Fruit fly (Drosophila melanogaster) whole organism: ENCODE measurements around the gene CG43181.

ENCODE experiments used
- Dll ChIP-seq: fragments of >200 bp; optimal IDR thresholded peaks from 2 replicates; lab custom pipeline; 2017
- psq ChIP-seq: fragments of >200 bp; optimal IDR thresholded peaks from 2 replicates; lab custom pipeline; 2017

DNA sequence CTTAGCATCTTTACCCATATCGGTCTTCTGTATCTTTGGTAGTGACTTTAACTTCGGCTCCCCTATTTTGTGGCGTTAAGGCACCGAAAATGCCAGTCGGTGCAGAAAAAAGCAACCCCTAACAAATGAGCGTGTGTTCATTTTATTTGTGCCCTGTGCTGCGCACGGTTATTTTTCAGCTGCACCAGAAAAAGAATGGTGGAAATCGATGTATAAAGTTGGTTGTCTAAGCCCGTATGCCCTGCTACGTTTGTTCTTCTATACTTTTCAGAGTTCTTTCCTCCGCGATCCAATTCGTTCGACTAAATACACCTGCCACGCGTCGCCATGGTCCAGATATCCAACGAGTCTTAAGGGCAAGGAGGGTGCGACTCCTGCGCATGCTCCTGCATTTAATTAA lies 42.6 kb downstream of the CG43181 start:
- no peak for TF ChIP-seq psq
- TF ChIP-seq Dll = no peak
